Worm (Caenorhabditis elegans) whole organism, early embryonic: ENCODE data around the gene W05E10.5.

Experiments
- B0310.2 ChIP-seq: sonication (generic microtip); optimal IDR thresholded peaks from 2 replicates; lab custom pipeline; 2016; ENCODE audit warnings: mild to moderate bottlenecking, missing genetic modification characterization, missing compliant biosample characterization
- F13C5.2 ChIP-seq: sonication (generic microtip); optimal IDR thresholded peaks from 2 replicates; lab custom pipeline; 2017; ENCODE audit warnings: mild to moderate bottlenecking, missing genetic modification characterization, inconsistent platforms, missing compliant biosample characterization
- ama-1 ChIP-seq: fragments of 150-350 bp; optimal IDR thresholded peaks from 2 replicates; lab custom pipeline; 2014
- flt-1 ChIP-seq: fragments of 200-800 bp; sonication (Bioruptor generic); IDR thresholded peaks from 2 replicates; pipeline ENCODE4 v1.3.6; 2022; ENCODE audit warnings: missing genetic modification characterization, missing compliant biosample characterization
- tra-4 ChIP-seq: sonication (generic microtip); optimal IDR thresholded peaks from 2 replicates; lab custom pipeline; 2017; ENCODE audit warnings: missing genetic modification characterization, missing compliant biosample characterization

- TF ChIP-seq tra-4 (tag; lab: Kevin White, UChicago): no peak
- TF ChIP-seq ama-1 (lab: Kevin White, UChicago): no peak
- no peak for TF ChIP-seq F13C5.2 (tag; lab: Kevin White, UChicago)
- no peak for TF ChIP-seq flt-1 (GFP tag; lab: Robert Waterston, UW)
- no peak for TF ChIP-seq B0310.2 (tag; lab: Kevin White, UChicago)
These were observed 47.1 kb downstream of the W05E10.5 start for ce11 chrV:11648435-11648834.
